Worm (Caenorhabditis elegans) whole organism, young adult: ENCODE results near the gene T18D3.5.

ENCODE experiments used
- F22D6.2 ChIP-seq: sonication (generic microtip); optimal IDR thresholded peaks from 2 replicates; lab custom pipeline; 2016; ENCODE audit warnings: mild to moderate bottlenecking, missing genetic modification characterization, missing compliant biosample characterization
- F23B12.7 ChIP-seq: sonication (generic microtip); optimal IDR thresholded peaks from 2 replicates; lab custom pipeline; 2017; ENCODE audit warnings: missing genetic modification characterization, mild to moderate bottlenecking, missing compliant biosample characterization, antibody characterized with exemption, moderate library complexity; ENCODE audit not compliant: insufficient read depth
- F37B4.10 ChIP-seq: fragments of 200-800 bp; sonication (Bioruptor generic); IDR thresholded peaks from 2 replicates; pipeline ENCODE4 v1.3.6; 2022; ENCODE audit warnings: missing genetic modification characterization, missing compliant biosample characterization
- K12H6.12 ChIP-seq: fragments of 200-800 bp; sonication (Bioruptor generic); optimal IDR thresholded peaks from 2 replicates; lab custom pipeline; 2018; ENCODE audit warnings: mild to moderate bottlenecking, missing genetic modification characterization, missing compliant biosample characterization
- T26A5.8 ChIP-seq: sonication (generic microtip); optimal IDR thresholded peaks from 2 replicates; lab custom pipeline; 2016; ENCODE audit warnings: missing genetic modification characterization, missing compliant biosample characterization
- Y56A3A.18 ChIP-seq: fragments of 200-800 bp; sonication (Bioruptor generic); IDR thresholded peaks from 2 replicates; pipeline ENCODE4 v1.3.6; 2022; ENCODE audit warnings: missing genetic modification reagents, missing genetic modification characterization, missing compliant biosample characterization
- akir-1 ChIP-seq: fragments of 200-800 bp; sonication (Bioruptor generic); optimal IDR thresholded peaks from 2 replicates; lab custom pipeline; 2018; ENCODE audit warnings: mild to moderate bottlenecking, missing genetic modification characterization, moderate library complexity, missing compliant biosample characterization
- ama-1 ChIP-seq, 3 experiments: fragments of 150-350 bp in 1 of 3; sonication (generic microtip) in 2 of 3; optimal IDR thresholded peaks; 2 replicates each; lab custom pipeline; 2014 to 2018; ENCODE audit warnings: missing biosample characterization in 2 of 3, missing genetic modification characterization in 2 of 3, missing genetic modification reagents in 2 of 3
- aptf-2 ChIP-seq: fragments of 200-800 bp; sonication (Bioruptor generic); conservative IDR thresholded peaks from 2 replicates; pipeline ENCODE4 v1.3.6; 2022; ENCODE audit warnings: missing genetic modification reagents, missing genetic modification characterization, missing compliant biosample characterization
- atf-7 ChIP-seq: sonication (generic microtip); optimal IDR thresholded peaks from 2 replicates; lab custom pipeline; 2017; ENCODE audit warnings: mild to moderate bottlenecking, missing genetic modification characterization, missing compliant biosample characterization
- attf-3 ChIP-seq: fragments of 200-800 bp; sonication (Bioruptor generic); conservative IDR thresholded peaks from 2 replicates; pipeline ENCODE4 v1.3.6; 2022; ENCODE audit warnings: missing genetic modification reagents, missing genetic modification characterization, missing compliant biosample characterization
- attf-6 ChIP-seq: fragments of 200-800 bp; sonication (Bioruptor generic); IDR thresholded peaks from 2 replicates; pipeline ENCODE4 v1.3.6; 2022; ENCODE audit warnings: missing genetic modification reagents, missing genetic modification characterization, missing compliant biosample characterization
- cebp-1 ChIP-seq, 2 experiments: fragments of 200-800 bp in 1 of 2; sonication (Bioruptor generic) in 1 of 2; sonication (generic microtip) in 1 of 2; IDR thresholded peaks in 1 of 2; optimal IDR thresholded peaks in 1 of 2; 2 replicates each; pipeline versions ENCODE4 v1.3.6 to Lab custom; 2017 to 2022; ENCODE audit warnings: missing compliant biosample characterization in 2 of 2, missing genetic modification characterization in 2 of 2, mild to moderate bottlenecking in 1 of 2, missing genetic modification reagents in 1 of 2, moderate library complexity in 1 of 2
- ceh-27 ChIP-seq: fragments of 200-800 bp; sonication (Bioruptor generic); optimal IDR thresholded peaks from 2 replicates; lab custom pipeline; 2018; ENCODE audit warnings: mild to moderate bottlenecking, missing genetic modification characterization, moderate library complexity, missing compliant biosample characterization
- chd-7 ChIP-seq: sonication (generic microtip); optimal IDR thresholded peaks from 2 replicates; lab custom pipeline; 2016; ENCODE audit warnings: mild to moderate bottlenecking, missing genetic modification characterization, moderate library complexity, missing compliant biosample characterization
- dox-1 ChIP-seq: fragments of 200-800 bp; sonication (Bioruptor generic); IDR thresholded peaks from 2 replicates; pipeline ENCODE4 v1.3.6; 2022; ENCODE audit warnings: missing genetic modification reagents, missing genetic modification characterization, missing compliant biosample characterization
- dpff-1 ChIP-seq: sonication (generic microtip); optimal IDR thresholded peaks from 2 replicates; lab custom pipeline; 2017; ENCODE audit warnings: mild to moderate bottlenecking, missing genetic modification characterization, missing compliant biosample characterization
- efl-1 ChIP-seq: fragments of 150-350 bp; optimal IDR thresholded peaks from 2 replicates; lab custom pipeline; 2014; ENCODE audit warnings: missing biosample characterization, missing genetic modification reagents, missing genetic modification characterization
- egrh-3 ChIP-seq: fragments of 200-800 bp; sonication (Bioruptor generic); IDR thresholded peaks from 2 replicates; pipeline ENCODE4 v1.3.6; 2022; ENCODE audit warnings: missing genetic modification reagents, missing genetic modification characterization, missing compliant biosample characterization
- fkh-3 ChIP-seq: sonication (generic microtip); optimal IDR thresholded peaks from 2 replicates; lab custom pipeline; 2016; ENCODE audit warnings: mild to moderate bottlenecking, missing genetic modification characterization, missing compliant biosample characterization
- him-1 ChIP-seq: sonication (generic microtip); optimal IDR thresholded peaks from 2 replicates; lab custom pipeline; 2016; ENCODE audit warnings: missing genotype, missing genetic modification reagents, missing genetic modification characterization, missing compliant biosample characterization
- hlh-12 ChIP-seq: sonication (generic microtip); optimal IDR thresholded peaks from 2 replicates; lab custom pipeline; 2016; ENCODE audit warnings: missing genetic modification characterization, missing compliant biosample characterization
- hmg-1.2 ChIP-seq: fragments of 200-800 bp; sonication (Bioruptor generic); IDR thresholded peaks from 2 replicates; pipeline ENCODE4 v1.3.6; 2022; ENCODE audit warnings: missing genetic modification reagents, missing genetic modification characterization, missing compliant biosample characterization
- hsf-1 ChIP-seq: fragments of 200-800 bp; sonication (Bioruptor generic); IDR thresholded peaks from 2 replicates; pipeline ENCODE4 v1.3.6; 2022; ENCODE audit warnings: missing genetic modification reagents, missing genetic modification characterization, missing compliant biosample characterization
- lin-40 ChIP-seq: sonication (generic microtip); optimal IDR thresholded peaks from 2 replicates; lab custom pipeline; 2016; ENCODE audit warnings: missing genetic modification characterization, mild to moderate bottlenecking, missing compliant biosample characterization, missing genotype, missing genetic modification reagents
- lsy-27 ChIP-seq: sonication (generic microtip); optimal IDR thresholded peaks from 2 replicates; lab custom pipeline; 2017; ENCODE audit warnings: missing genetic modification characterization, mild to moderate bottlenecking, missing compliant biosample characterization, antibody characterized with exemption, missing genotype, borderline replicate concordance; ENCODE audit not compliant: insufficient read depth
- madf-6 ChIP-seq: fragments of 200-800 bp; sonication (Bioruptor generic); IDR thresholded peaks from 2 replicates; pipeline ENCODE4 v1.3.6; 2022; ENCODE audit warnings: missing genetic modification reagents, missing genetic modification characterization, missing compliant biosample characterization
- mcd-1 ChIP-seq: fragments of 200-800 bp; sonication (Bioruptor generic); IDR thresholded peaks from 2 replicates; pipeline ENCODE4 v1.3.6; 2022; ENCODE audit warnings: missing genetic modification reagents, missing genetic modification characterization, missing compliant biosample characterization
- mel-28 ChIP-seq: sonication (generic microtip); optimal IDR thresholded peaks from 2 replicates; lab custom pipeline; 2016; ENCODE audit warnings: borderline replicate concordance, mild to moderate bottlenecking, missing genetic modification characterization, missing compliant biosample characterization
- nhr-120 ChIP-seq: fragments of 200-800 bp; sonication (Bioruptor generic); IDR thresholded peaks from 2 replicates; pipeline ENCODE4 v1.3.6; 2022; ENCODE audit warnings: missing genetic modification characterization, missing compliant biosample characterization
- nhr-179 ChIP-seq: sonication (generic microtip); optimal IDR thresholded peaks from 2 replicates; lab custom pipeline; 2016; ENCODE audit warnings: mild to moderate bottlenecking, missing genetic modification characterization, missing compliant biosample characterization
- nhr-80 ChIP-seq: sonication (generic microtip); optimal IDR thresholded peaks from 2 replicates; lab custom pipeline; 2016; ENCODE audit warnings: missing genetic modification characterization, missing compliant biosample characterization
- pbrm-1 ChIP-seq: fragments of 200-800 bp; sonication (Bioruptor generic); IDR thresholded peaks from 2 replicates; pipeline ENCODE4 v1.3.6; 2022; ENCODE audit warnings: missing genetic modification reagents, missing genetic modification characterization, missing compliant biosample characterization
- repo-1 ChIP-seq: sonication (generic microtip); optimal IDR thresholded peaks from 2 replicates; lab custom pipeline; 2017; ENCODE audit warnings: mild to moderate bottlenecking, missing genetic modification characterization, missing compliant biosample characterization
- sea-2 ChIP-seq: fragments of 200-800 bp; sonication (Bioruptor generic); IDR thresholded peaks from 2 replicates; pipeline ENCODE4 v1.3.6; 2022; ENCODE audit warnings: missing genetic modification characterization, missing compliant biosample characterization
- snpc-1.1 ChIP-seq: sonication (generic microtip); optimal IDR thresholded peaks from 2 replicates; lab custom pipeline; 2017; ENCODE audit warnings: missing genetic modification characterization, mild to moderate bottlenecking, missing compliant biosample characterization, antibody characterized with exemption, moderate library complexity, missing genotype, missing genetic modification reagents; ENCODE audit not compliant: insufficient read depth
- somi-1 ChIP-seq: fragments of 200-800 bp; sonication (Bioruptor generic); optimal IDR thresholded peaks from 2 replicates; lab custom pipeline; 2018; ENCODE audit warnings: mild to moderate bottlenecking, missing genetic modification characterization, missing compliant biosample characterization
- tbp1 ChIP-seq: fragments of 200-800 bp; sonication (Bioruptor generic); optimal IDR thresholded peaks from 2 replicates; lab custom pipeline; 2018; ENCODE audit warnings: mild to moderate bottlenecking, missing genetic modification characterization, missing compliant biosample characterization
- xnd-1 ChIP-seq: sonication (generic microtip); optimal IDR thresholded peaks from 2 replicates; lab custom pipeline; 2016; ENCODE audit warnings: missing genotype, missing genetic modification reagents, missing genetic modification characterization, missing compliant biosample characterization
- ztf-25 ChIP-seq: fragments of 200-800 bp; sonication (Bioruptor generic); IDR thresholded peaks from 2 replicates; pipeline ENCODE4 v1.3.6; 2022; ENCODE audit warnings: missing genetic modification reagents, missing genetic modification characterization, missing compliant biosample characterization
- ztf-26 ChIP-seq: sonication (generic microtip); optimal IDR thresholded peaks from 2 replicates; lab custom pipeline; 2017; ENCODE audit warnings: missing genetic modification characterization, missing compliant biosample characterization
- ztf-3 ChIP-seq: fragments of 200-800 bp; sonication (Bioruptor generic); optimal IDR thresholded peaks from 2 replicates; lab custom pipeline; 2018; ENCODE audit warnings: mild to moderate bottlenecking, missing genetic modification characterization, missing compliant biosample characterization

T18D3.5 gene

DNA sequence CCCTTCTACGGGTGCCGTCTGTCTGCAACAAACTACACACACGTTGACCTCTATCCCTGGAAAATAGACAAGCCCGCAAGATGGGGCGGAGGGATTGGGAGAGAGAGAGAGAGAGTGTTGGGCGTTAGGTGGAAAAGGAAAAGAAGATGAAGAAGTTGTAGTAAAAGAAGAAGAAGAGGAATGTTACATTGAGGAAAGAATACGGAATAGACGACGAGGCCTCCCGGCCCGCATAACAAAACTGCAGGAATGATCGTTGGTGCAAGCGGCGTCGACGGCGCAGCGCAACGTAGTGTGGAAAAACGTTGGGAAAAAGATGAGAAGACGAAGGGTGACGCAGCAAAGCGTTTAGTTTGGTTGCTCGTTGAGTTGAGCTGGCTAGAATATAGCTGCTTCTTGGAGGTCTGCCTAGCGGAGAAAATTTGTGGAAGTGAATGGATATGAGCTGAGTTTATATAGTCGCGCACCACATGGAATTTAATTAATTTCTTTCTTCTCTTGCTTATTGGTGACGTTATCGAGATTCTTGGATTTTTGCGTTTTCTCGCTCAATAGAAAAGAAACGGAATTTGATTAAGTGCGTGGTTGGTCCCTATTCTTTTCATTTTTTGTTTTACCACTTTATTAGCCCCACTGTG lies 46.7 kb downstream of the T18D3.5 start (continued):
- no peak for TF ChIP-seq sea-2
- no peak for TF ChIP-seq nhr-120 (GFP tag; lab: Robert Waterston, UW)
- no peak for TF ChIP-seq nhr-179 (tag; lab: Kevin White, UChicago)
- TF ChIP-seq snpc-1.1 = no peak
- TF ChIP-seq ceh-27 (GFP tag; lab: Kevin White, UChicago) = peak; percentile 30
- no peak for TF ChIP-seq lin-40
- TF ChIP-seq him-1 (tag; lab: Kevin White, UChicago) = no peak
- no peak for TF ChIP-seq cebp-1 (GFP tag; IDR thresholded peaks at IDR 0.05; lab: Robert Waterston, UW)
- TF ChIP-seq cebp-1 (tag; optimal IDR thresholded peaks at IDR 0.05; lab: Kevin White, UChicago) = peak; percentile 32
- TF ChIP-seq aptf-2 = no peak
- no peak for TF ChIP-seq xnd-1 (tag; lab: Kevin White, UChicago)
- TF ChIP-seq F22D6.2 (tag; lab: Kevin White, UChicago) = no peak
- TF ChIP-seq T26A5.8 (tag; lab: Kevin White, UChicago) = no peak
- TF ChIP-seq hmg-1.2 = peak; percentile 34; the same call in 1 of the 2 replicates
- TF ChIP-seq ztf-25 = no peak
- no peak for TF ChIP-seq somi-1 (GFP tag; lab: Kevin White, UChicago)
- TF ChIP-seq dpff-1 (tag; lab: Kevin White, UChicago) = no peak
- peak; percentile 13; the same call in 1 of the 2 replicates for TF ChIP-seq egrh-3 (GFP tag; lab: Robert Waterston, UW)
- no peak for TF ChIP-seq fkh-3
- TF ChIP-seq ama-1 (optimal IDR thresholded peaks at IDR 0.05; lab: Kevin White, UChicago) = no peak
- TF ChIP-seq ama-1 (GFP tag; optimal IDR thresholded peaks at IDR 0.05; lab: Kevin White, UChicago) = no peak
- no peak for TF ChIP-seq madf-6 (GFP tag; lab: Robert Waterston, UW)
- TF ChIP-seq mcd-1 = peak; percentile 30
- TF ChIP-seq dox-1 (GFP tag; lab: Robert Waterston, UW) = peak; percentile 25; the same call in 1 of the 2 replicates
- TF ChIP-seq ztf-3 (GFP tag; lab: Kevin White, UChicago) = no peak
- TF ChIP-seq hlh-12 (tag; lab: Kevin White, UChicago) = no peak
- no peak for TF ChIP-seq F23B12.7 (tag; lab: Kevin White, UChicago)
- TF ChIP-seq efl-1 (GFP tag; lab: Kevin White, UChicago) = no peak
- TF ChIP-seq Y56A3A.18 (GFP tag; lab: Robert Waterston, UW) = no peak
- TF ChIP-seq repo-1 (tag; lab: Kevin White, UChicago) = no peak
- TF ChIP-seq akir-1 (GFP tag; lab: Kevin White, UChicago) = no peak
- TF ChIP-seq K12H6.12 (tag; lab: Kevin White, UChicago) = peak; percentile 28
- TF ChIP-seq nhr-80 = no peak

ce11 chrX:12511384-12512007 lies 47.9 kb downstream of the T18D3.5 start:
- TF ChIP-seq cebp-1 (GFP tag; IDR thresholded peaks at IDR 0.05; lab: Robert Waterston, UW) (no peak), cebp-1 (tag; optimal IDR thresholded peaks at IDR 0.05; lab: Kevin White, UChicago) (peak; percentile 1), tbp1 (no peak)

- no peak for TF ChIP-seq sea-2
- no peak for TF ChIP-seq ztf-3 (GFP tag; lab: Kevin White, UChicago)
- no peak for TF ChIP-seq ztf-26 (tag; lab: Kevin White, UChicago)
- TF ChIP-seq pbrm-1 = no peak
- no peak for TF ChIP-seq hsf-1 (GFP tag; lab: Robert Waterston, UW)
- TF ChIP-seq attf-6 (GFP tag; lab: Robert Waterston, UW) = no peak
- TF ChIP-seq attf-3 (GFP tag; lab: Robert Waterston, UW) = no peak
- no peak for TF ChIP-seq F22D6.2 (tag; lab: Kevin White, UChicago)
- TF ChIP-seq chd-7 (tag; lab: Kevin White, UChicago) = no peak
- TF ChIP-seq F37B4.10 = no peak
- TF ChIP-seq lsy-27 = no peak
- TF ChIP-seq atf-7 (tag; lab: Kevin White, UChicago) = no peak
- no peak for TF ChIP-seq dpff-1 (tag; lab: Kevin White, UChicago)
- no peak for TF ChIP-seq mel-28
Observed at ce11 chrX:12512472-12513137, 49.0 kb downstream of the T18D3.5 start.
